Fruit fly (Drosophila melanogaster): ENCODE data around the gene hoe1.

hoe1 gene

DNA sequence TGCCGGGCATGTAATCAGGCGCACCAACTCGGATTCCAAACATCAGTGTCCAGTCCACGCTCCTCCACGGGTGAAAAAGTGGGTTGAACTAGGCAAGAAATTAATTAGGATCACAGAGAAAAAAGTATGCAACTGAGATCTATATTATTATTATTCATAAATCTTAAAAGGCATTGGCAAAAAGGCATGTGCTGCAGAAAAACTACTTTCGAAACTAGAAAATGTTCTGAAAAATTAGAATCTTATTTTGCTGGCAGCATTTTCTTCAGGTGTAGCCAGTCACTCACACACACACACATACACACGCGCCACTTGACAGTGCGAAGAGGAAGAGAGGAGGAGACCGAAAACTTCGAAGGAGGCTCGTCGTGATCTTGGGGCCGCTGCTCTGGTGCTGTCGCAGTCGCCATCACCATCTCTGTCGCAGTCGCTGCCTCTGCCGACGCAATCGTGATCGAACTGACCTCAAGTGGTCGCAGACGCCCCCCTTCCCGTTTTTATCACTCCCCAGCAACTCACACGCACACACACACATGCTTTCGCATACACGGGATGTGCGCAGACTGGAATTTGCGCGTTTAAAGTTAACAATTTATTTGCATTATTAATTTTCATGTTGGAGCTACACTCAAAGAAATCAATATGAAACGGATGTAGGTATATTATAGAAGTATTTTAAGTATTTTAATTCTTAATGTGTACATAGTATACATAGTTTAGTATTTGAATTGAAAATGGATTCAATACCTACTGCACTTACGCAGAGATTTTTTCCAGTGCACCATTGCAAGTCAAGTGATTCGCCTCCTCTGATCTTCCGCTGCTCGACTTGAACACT is 44.6 kb downstream of the hoe1 start (continued):
- TF ChIP-seq wdn (GFP tag; IDR thresholded peaks at IDR 0.05) (peak; percentile 49; the same call in 1 of the 2 replicates), CG3847 (GFP tag; IDR thresholded peaks at IDR 0.05) (peak; percentile 56), chinmo (GFP tag; IDR thresholded peaks at IDR 0.05; ENCODE audit: partially characterized antibody) (peak; percentile 58; the same call in 2 of the 4 replicates), CG10274 (GFP tag; optimal IDR thresholded peaks at IDR 0.05) (peak; percentile 14), Opbp (GFP tag; IDR thresholded peaks at IDR 0.05; ENCODE audit: partially characterized antibody) (no peak), CG32532 (GFP tag; IDR thresholded peaks at IDR 0.05) (peak; percentile 79), ac (GFP tag; optimal IDR thresholded peaks at IDR 0.05) (no peak), bcd (GFP tag; optimal IDR thresholded peaks at IDR 0.05) (peak; percentile 44), CG4360 (GFP tag; IDR thresholded peaks at IDR 0.05) (no peak), PHDP (tag; optimal IDR thresholded peaks at IDR 0.05) (peak; percentile 67), CG11504 (tag; optimal IDR thresholded peaks at IDR 0.05) (peak; percentile 67), Max (GFP tag; optimal IDR thresholded peaks at IDR 0.05) (no peak), HmgD (GFP tag; optimal IDR thresholded peaks at IDR 0.05) (no peak), sug (tag; optimal IDR thresholded peaks at IDR 0.05) (no peak), Side (GFP tag; optimal IDR thresholded peaks at IDR 0.05) (no peak), insv (GFP tag; optimal IDR thresholded peaks at IDR 0.05) (no peak), CG43689 (GFP tag; IDR thresholded peaks at IDR 0.05) (peak; percentile 43; the same call in 1 of the 2 replicates), Doc3 (GFP tag; IDR thresholded peaks at IDR 0.05; ENCODE audit: partially characterized antibody) (no peak), chif (GFP tag; optimal IDR thresholded peaks at IDR 0.05) (peak; percentile 44 to 51), Scr (GFP tag; IDR thresholded peaks at IDR 0.05; ENCODE audit: partially characterized antibody) (no peak), CG32772 (GFP tag; IDR thresholded peaks at IDR 0.05) (peak; percentile 60), fru (optimal IDR thresholded peaks at IDR 0.05) (no peak), Taf1 (GFP tag; IDR thresholded peaks at IDR 0.05) (peak; percentile 47; the same call in 1 of the 2 replicates), CG1233 (GFP tag; optimal IDR thresholded peaks at IDR 0.05) (peak; percentile 26), fu2 (GFP tag; optimal IDR thresholded peaks at IDR 0.05) (no peak), Kr (GFP tag; optimal IDR thresholded peaks at IDR 0.05) (no peak), run (tag; optimal IDR thresholded peaks at IDR 0.05) (peak; percentile 23), otp (GFP tag; IDR thresholded peaks at IDR 0.05) (no peak; the same call in 2 of the 3 replicates), CG8089 (GFP tag; optimal IDR thresholded peaks at IDR 0.05) (no peak), stwl (tag; optimal IDR thresholded peaks at IDR 0.05) (peak; percentile 1), Rfx (GFP tag; IDR thresholded peaks at IDR 0.05) (peak; percentile 80), vfl (GFP tag; optimal IDR thresholded peaks at IDR 0.05) (no peak), tap (tag; optimal IDR thresholded peaks at IDR 0.05) (peak; percentile 68), MTF-1 (GFP tag; optimal IDR thresholded peaks at IDR 0.05; ENCODE audit: borderline replicate concordance) (no peak), Mrtf (GFP tag; IDR thresholded peaks at IDR 0.05) (peak; percentile 59; the same call in 2 of the 3 replicates), Mes4 (GFP tag; optimal IDR thresholded peaks at IDR 0.05) (no peak), Vsx1 (GFP tag; optimal IDR thresholded peaks at IDR 0.05) (peak; percentile 6), jigr1 (GFP tag; IDR thresholded peaks at IDR 0.05) (0 out of 3 replicates have a peak, but pooled peaks have one; percentile 45), CG1024 (GFP tag; IDR thresholded peaks at IDR 0.05) (peak; percentile 60; the same call in 1 of the 2 replicates), sr (GFP tag; IDR thresholded peaks at IDR 0.05) (no peak), Dref (GFP tag; IDR thresholded peaks at IDR 0.05) (no peak), CG12236 (GFP tag; optimal IDR thresholded peaks at IDR 0.05) (no peak), CG2875 (GFP tag; optimal IDR thresholded peaks at IDR 0.05) (peak; percentile 21), dm (GFP tag; optimal IDR thresholded peaks at IDR 0.05) (no peak), crp (GFP tag; optimal IDR thresholded peaks at IDR 0.05) (no peak), dmrt99B (tag; optimal IDR thresholded peaks at IDR 0.05) (peak; percentile 66), Doc2 (GFP tag; IDR thresholded peaks at IDR 0.05) (peak; percentile 42; the same call in 1 of the 2 replicates), Bdp1 (GFP tag; optimal IDR thresholded peaks at IDR 0.05) (no peak), slou (GFP tag; optimal IDR thresholded peaks at IDR 0.05) (peak; percentile 1)

Data from whole organism, embryonic.